Fruit fly (Drosophila melanogaster) S2 (cell line): ENCODE results near the gene GCC185.

ENCODE experiments used
- CG8478 ChIP-seq: fragments of >200 bp; optimal IDR thresholded peaks from 2 replicates; lab custom pipeline; 2018
- CTCF ChIP-seq, 2 experiments: fragments of >200 bp; optimal IDR thresholded peaks; 2 replicates each; lab custom pipeline; 2018

GCC185 gene

DNA sequence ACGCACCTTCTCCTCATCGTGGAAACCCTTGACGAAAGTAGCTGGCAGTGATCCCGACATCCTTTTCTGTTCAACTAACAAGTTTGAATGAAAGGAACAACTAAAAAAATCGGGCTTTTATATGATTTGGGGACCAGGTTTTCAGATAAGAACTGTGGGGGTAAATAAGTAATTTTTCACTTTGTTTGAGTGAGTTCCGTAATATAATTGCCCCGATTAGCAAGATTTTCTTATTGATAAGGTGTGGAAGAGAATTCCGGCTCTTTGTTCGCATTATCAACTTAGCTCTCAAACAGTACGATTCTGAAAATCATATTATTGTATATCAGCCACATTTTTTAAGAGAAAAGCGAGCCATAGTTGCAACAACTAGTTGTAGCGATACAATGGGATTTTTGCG is 28.6 kb upstream of the GCC185 start, which contains the start of gene CG12224:
Gene CG12224 (minus strand): TSS at position 101 of the 400 bp plus-strand sequence.
- TF ChIP-seq CG8478 (lab: Kevin White, UChicago) = no peak
- no peak for TF ChIP-seq CTCF (optimal IDR thresholded peaks at IDR 0.05; lab: Kevin White, UChicago)

DNA sequence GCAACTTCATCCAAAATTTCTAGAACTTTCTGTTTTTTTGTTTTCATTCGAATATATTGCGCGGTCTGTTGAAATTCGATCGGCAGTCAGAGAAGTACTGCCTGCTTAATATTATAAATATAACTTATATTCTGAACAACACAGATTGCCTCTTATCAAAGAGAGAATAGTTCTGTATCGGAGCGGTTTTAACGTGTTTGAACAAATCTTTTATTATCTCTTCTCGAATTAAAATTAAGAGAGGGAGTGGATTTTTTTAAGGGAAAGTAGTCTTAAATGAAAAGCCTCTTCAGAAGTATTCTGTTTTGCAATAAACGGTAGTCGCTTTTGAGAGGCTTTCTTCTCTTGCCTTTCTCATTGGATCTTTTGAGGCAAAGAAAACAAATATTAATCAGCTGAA is 28.0 kb upstream of the GCC185 start:
- TF ChIP-seq CG8478 (lab: Kevin White, UChicago) = no peak

DNA sequence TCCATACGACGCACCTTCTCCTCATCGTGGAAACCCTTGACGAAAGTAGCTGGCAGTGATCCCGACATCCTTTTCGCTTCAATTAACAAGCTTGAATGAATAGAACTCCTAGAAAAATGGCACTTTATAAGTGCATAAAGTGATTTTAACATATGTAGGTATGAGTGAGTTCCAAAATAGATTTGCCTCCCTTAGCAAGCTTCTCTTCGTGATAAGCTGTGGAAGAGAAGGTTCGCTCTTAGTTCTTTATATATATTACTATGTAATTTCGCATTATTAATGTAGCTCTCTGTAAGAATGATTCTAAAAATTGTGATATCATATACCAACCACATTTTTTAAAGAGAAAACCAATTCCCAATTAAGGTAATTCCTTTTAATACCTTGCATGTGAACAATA is 26.1 kb upstream of the GCC185 start, which contains the start of gene CG3397:
Gene CG3397 (minus strand): TSS at position 101 of the 400 bp plus-strand sequence.
- TF ChIP-seq CG8478 (lab: Kevin White, UChicago) (no peak), CTCF (optimal IDR thresholded peaks at IDR 0.05; lab: Kevin White, UChicago) (no peak)

DNA sequence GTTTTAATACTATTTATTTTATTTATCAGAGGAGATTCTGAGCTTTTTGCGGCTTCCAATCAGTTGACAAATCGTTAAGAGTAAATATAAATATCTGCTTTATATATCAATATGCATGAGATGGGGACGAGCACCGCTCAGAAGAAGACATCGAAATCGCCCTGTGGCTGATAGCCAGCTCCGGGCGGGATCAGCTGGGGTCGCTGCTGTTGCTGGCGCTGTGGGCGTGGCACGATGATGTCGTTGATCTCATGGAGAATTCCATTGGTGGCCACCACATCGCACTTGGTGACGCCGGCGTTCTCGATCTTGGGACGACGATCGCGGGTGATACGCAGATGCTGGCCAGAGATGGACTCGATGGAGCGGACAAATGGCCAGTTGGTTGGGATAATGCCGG is 25.7 kb upstream of the GCC185 start:
- TF ChIP-seq CTCF (optimal IDR thresholded peaks at IDR 0.05; lab: Kevin White, UChicago) (no peak), CG8478 (lab: Kevin White, UChicago) (no peak)

DNA sequence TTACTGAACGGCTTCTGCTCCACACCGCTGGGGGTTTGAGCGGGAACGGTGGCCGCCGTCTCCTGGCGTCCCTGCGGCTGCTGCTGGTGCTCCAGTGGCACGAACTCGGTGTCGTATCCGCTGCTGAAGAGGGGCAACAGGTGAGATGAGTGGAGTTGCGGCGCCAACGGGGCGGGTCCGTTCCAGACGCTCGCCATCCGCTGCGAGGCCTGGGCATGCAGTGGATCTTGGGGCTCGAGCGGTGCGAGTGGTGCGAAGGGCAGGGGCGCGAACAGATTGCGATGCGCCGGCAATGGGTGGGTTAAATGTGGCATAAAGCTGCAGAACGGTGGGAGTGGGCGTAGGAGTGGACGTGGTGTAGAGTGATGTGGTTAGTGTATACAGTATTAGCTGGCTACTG is 21.4 kb upstream of the GCC185 start:
- TF ChIP-seq CTCF (optimal IDR thresholded peaks at IDR 0.05; lab: Kevin White, UChicago) (no peak), CG8478 (lab: Kevin White, UChicago) (no peak)

DNA sequence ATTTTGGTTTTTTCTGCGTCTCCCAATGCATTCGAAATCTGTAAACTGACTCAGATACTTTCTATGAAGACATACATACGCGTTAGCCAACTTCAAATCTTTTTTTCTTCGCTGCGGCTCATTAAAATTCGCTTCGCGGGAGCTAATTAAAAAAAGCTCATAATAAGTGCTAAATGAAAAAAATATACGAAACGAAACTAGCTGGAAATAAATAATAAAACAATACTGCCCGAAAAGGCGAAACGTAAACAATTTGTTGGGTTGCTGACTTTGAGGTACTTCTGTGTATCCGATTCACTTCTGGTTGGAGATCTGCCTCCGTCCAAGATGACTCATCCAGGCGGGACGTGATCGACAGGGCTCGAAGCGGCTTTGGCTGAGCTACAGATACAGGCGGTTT is 20.6 kb upstream of the GCC185 start:
- no peak for TF ChIP-seq CG8478 (lab: Kevin White, UChicago)
- no peak for TF ChIP-seq CTCF (optimal IDR thresholded peaks at IDR 0.05; lab: Kevin White, UChicago)

DNA sequence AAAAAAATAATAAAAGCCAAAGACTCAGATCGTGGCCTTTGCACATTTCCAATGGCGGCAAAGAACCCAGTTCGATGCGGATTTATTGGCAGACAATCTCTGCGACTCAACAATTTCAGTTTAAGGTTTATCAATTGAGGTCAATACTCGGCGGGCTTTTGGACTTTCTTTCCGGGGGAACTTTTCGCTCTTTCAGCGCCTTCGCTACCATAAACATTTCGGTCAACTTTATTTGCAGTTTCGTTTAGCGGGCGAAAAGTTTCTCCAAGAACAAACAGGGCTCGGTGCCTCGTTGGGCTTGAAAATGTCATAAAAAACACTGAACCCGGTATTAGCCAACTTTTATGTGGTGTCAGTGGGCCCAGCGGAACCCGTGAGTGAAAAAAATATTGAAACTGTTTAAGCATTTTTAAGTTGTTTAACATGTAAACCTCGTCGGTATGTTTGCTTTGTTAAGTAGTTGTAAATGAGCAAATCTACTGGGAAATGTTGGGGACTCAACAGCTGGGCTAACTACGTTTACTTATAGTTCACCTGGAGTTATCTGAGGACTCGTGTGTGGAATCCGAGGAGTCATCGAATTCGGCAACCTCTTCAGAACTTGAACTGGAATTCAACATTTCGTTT is 18.9 kb upstream of the GCC185 start:
- TF ChIP-seq CTCF (optimal IDR thresholded peaks at IDR 0.05; lab: Kevin White, UChicago) (no peak), CG8478 (lab: Kevin White, UChicago) (no peak)

DNA sequence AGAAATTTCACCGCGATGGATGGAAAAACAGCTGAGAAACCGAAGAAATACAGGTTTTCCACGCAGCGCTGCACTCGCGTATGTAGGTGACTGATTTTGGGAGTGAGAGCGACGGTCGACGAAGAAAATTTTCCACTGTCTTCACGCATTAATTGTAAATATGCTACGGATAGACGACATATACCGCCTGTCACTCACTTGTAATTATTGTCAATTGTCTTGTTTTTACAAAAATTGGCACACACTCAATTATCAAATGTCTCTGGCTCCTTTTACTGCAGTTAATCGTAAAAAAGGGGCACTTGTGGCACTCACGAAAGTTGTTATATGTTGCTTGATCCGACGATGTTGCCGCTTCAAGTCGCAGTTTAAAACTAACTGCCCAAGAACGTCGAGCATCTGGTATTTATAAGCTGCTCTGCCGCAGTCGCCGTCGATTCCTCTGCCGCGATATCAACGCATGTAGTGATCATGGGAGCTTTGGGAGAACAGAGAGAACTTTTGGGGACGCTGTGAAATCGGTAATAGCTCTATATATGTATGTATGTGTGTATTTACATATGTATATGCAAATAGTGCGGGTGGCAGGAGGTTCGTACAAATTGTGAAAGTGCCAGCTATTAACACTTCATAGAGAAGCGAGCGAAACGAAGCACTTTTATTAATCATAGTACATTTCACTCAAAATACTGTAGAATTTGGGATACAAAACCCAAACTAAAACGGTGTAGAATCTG is 17.5 kb upstream of the GCC185 start, which contains the start of gene mfas:
Gene mfas (minus strand): TSS at position 382 of the 737 bp plus-strand sequence.
- TF ChIP-seq CG8478 (lab: Kevin White, UChicago) (no peak), CTCF (optimal IDR thresholded peaks at IDR 0.05; lab: Kevin White, UChicago) (no peak)

DNA sequence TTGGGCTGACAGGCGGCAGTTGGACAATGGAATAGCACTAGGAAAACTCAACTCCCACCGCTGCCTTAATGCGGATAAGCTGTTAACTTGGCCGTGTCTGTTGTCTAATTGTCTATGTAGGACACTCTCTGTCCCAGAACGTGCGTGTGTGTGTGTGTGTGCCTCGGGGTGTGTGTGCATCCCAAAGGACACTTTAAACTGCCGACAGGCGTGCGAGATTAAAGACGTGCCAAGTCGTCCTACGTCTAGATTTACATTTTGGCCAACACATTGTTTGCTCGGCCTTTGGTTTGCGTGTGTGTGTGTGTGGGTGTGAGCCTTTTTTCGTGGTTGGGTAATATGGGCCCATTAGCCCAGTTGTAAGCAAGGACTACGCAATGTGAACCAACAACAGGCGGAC is 12.4 kb upstream of the GCC185 start:
- TF ChIP-seq CTCF (optimal IDR thresholded peaks at IDR 0.05; lab: Kevin White, UChicago) (no peak), CG8478 (lab: Kevin White, UChicago) (no peak)

DNA sequence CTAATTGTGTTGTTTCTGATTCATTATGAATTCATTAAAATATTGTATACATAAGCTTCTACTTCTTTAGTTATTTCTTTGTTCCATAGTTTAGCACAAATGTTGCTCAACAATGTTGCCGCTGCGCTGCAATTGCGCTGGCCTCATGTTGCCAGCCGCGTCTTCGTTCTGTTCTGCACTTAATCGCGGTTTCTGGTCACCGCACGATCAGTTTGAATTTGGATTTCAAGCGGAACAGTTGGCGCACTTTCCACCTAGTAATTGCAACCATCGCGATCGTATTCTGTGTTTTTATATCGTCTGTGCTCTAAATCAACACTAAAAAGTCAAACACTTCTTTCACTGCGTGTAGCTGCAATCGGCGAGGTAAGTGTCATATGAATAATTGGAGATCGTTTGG is 11.5 kb upstream of the GCC185 start, which contains the start of gene Ect3:
Gene Ect3 (plus strand): TSS at position 205 of the 400 bp plus-strand sequence.
- TF ChIP-seq CTCF (optimal IDR thresholded peaks at IDR 0.05; lab: Kevin White, UChicago) (no peak), CG8478 (lab: Kevin White, UChicago) (no peak)

DNA sequence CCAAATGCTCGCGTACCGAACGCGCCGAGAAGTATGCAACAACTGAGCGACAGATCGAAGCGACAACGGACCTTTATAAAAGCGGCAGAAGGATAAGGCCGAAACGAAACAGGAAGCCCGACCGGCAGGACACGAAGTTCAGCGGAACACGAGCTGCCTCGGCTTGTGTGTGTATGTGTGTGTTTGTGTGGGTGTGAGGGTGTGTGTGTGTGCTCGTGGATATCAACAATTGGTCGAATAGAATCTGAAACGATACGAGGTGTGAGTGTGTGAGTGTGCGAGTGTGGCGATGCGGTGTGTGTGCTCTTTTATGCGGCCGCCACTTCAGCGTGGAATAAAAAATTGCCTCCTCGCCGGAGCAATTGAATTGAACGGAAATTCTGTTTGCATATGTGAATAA is 5.2 kb upstream of the GCC185 start, which contains the start of gene Tk:
Gene Tk (minus strand): TSS at position 57 of the 400 bp plus-strand sequence.
- no peak for TF ChIP-seq CG8478 (lab: Kevin White, UChicago)

DNA sequence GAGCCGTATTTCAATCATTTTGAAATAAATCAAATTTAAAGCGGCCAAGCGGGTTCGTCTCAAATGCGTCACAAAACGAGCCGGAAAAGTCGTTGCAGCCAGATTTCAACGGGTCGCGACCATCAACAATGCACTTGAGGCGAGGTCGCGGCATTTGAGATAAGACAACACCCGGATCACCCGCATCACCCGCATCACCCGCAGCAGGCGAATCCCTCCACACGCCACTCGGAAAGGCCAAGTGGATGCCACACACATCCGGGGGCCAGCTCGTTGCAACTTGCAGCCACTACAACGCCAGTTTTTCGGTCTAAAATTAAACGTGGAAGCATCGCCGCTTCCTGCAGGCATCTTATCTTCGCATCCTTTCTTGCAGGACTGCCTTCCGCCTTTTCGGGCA is 4.2 kb upstream of the GCC185 start:
- TF ChIP-seq CG8478 (lab: Kevin White, UChicago) (no peak), CTCF (optimal IDR thresholded peaks at IDR 0.05; lab: Kevin White, UChicago) (no peak)

DNA sequence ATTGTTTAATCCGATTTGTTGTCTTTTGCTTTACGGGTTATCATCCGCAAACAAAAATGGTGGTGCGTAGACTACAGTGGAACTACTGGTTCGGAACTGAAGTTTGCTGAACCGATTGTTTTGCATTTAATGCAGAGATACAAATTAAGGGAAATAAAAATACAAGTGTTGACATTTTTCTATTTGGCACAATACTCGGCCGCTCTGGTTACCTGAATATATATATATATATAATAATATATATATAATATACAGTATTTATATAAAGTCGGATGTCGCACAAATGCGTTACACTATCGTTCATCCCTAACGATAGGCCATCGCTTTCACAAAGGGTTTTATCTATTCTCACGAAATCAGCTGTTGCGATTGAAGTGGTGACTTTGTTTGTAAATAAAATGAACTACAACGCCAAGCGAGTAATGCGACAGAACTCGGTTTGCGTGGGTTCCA is 6.3 kb downstream of the GCC185 start, which contains the start of the genes DCAF12 and Spt3:
Gene DCAF12 (minus strand): TSS at position 204 of the 453 bp plus-strand sequence.
Gene Spt3 (plus strand): TSS at position 329 of the 453 bp plus-strand sequence.
- TF ChIP-seq CG8478 (lab: Kevin White, UChicago) (no peak), CTCF (optimal IDR thresholded peaks at IDR 0.05; lab: Kevin White, UChicago) (no peak)

DNA sequence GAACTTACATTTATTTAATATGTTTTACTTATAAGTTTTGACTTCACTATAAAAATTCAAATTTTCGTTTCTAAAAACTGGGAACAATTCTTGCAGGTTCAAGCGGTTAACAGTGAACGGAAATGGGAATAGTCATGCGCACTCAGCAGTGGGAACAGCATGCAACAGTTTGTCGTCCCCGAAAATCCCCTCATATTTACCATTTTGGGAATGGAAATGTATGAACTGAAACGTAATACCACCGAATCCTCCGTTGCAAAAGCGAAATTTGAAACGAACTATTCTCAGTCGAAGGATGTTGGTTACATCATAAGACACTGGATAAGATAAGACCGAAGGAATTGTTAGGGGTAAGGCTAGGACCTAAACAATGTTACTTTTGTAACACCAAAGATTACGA is 10.4 kb downstream of the GCC185 start:
- TF ChIP-seq CTCF (optimal IDR thresholded peaks at IDR 0.05; lab: Kevin White, UChicago) = no peak
- TF ChIP-seq CG8478 (lab: Kevin White, UChicago) = no peak

DNA sequence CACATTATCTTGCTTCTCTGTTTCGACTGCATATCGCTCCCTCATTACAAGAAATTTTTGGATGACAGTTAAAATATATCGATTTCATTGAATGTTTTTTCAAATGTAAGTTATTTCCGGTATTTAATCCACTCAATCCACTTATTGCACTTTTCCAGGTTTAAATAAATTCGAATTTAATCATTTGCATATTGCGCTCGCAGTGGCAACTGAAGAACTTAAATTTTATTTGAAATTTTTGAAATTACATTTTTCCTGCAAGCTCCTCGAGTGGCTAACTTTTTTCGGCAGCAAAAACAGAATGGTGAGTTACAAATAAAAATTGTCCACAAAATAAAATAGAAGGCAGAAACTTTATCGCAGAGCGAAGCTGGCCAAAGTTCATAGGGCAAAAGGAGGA is 21.1 kb downstream of the GCC185 start, which contains the start of the genes CG31358, CG42504 and CG42505:
Gene CG31358 (minus strand): TSS at position 101 of the 400 bp plus-strand sequence.
Gene CG42504 (minus strand): TSS at position 101 of the 400 bp plus-strand sequence.
Gene CG42505 (minus strand): TSS at position 101 of the 400 bp plus-strand sequence.
- TF ChIP-seq CTCF (optimal IDR thresholded peaks at IDR 0.05; lab: Kevin White, UChicago) (no peak), CG8478 (lab: Kevin White, UChicago) (no peak)
